Worm (Caenorhabditis elegans): ENCODE measurements around the gene nep-4.
A peak's percentile ranks its signal among the peaks of the same experiment; 100 is the strongest.

nep-4 gene

ce11 chrX:6899848-6900247 is 36.6 kb upstream of the nep-4 start, which contains the start of gene F14B8.4:
TSS of gene F14B8.4 (minus strand) at chrX:6899948.
- TF ChIP-seq unc-62 (GFP tag; optimal IDR thresholded peaks at IDR 0.05 in 1 of 2): peak in 1 of 2 experiments; percentile 98
- no peak for TF ChIP-seq unc-62 (tag; optimal IDR thresholded peaks at IDR 0.05)
- TF ChIP-seq ceh-32 (tag; optimal IDR thresholded peaks at IDR 0.05; ENCODE audit: poor library complexity): no peak
- no peak for TF ChIP-seq lin-15B (tag; optimal IDR thresholded peaks at IDR 0.05)

ce11 chrX:6894104-6894503 is 30.9 kb upstream of the nep-4 start:
- peak; percentile 50 for TF ChIP-seq nhr-11 (tag; optimal IDR thresholded peaks at IDR 0.05)
- peak in 1 of 2 experiments; percentile 82 for TF ChIP-seq unc-62 (GFP tag; optimal IDR thresholded peaks at IDR 0.05 in 1 of 2)
- no peak for TF ChIP-seq unc-62 (tag; optimal IDR thresholded peaks at IDR 0.05)
- peak in 1 of 2 experiments; percentile 36 for TF ChIP-seq daf-16 (GFP tag; optimal IDR thresholded peaks at IDR 0.05)
- no peak for TF ChIP-seq daf-16 (tag; optimal IDR thresholded peaks at IDR 0.05)
- TF ChIP-seq zfp-3 (GFP tag; conservative IDR thresholded peaks at IDR 0.05): no peak

ce11 chrX:6893074-6893473 is 29.9 kb upstream of the nep-4 start:
- TF ChIP-seq nhr-28 (tag; optimal IDR thresholded peaks at IDR 0.05): no peak
- no peak for TF ChIP-seq ceh-44 (GFP tag; IDR thresholded peaks at IDR 0.05)
- no peak for TF ChIP-seq nhr-41 (GFP tag; IDR thresholded peaks at IDR 0.05)
- no peak for TF ChIP-seq snpc-4 (tag; optimal IDR thresholded peaks at IDR 0.05)
- no peak for TF ChIP-seq vab-7 (GFP tag; IDR thresholded peaks at IDR 0.05)
- no peak for TF ChIP-seq unc-39 (tag; optimal IDR thresholded peaks at IDR 0.05)
- TF ChIP-seq jun-1 (tag; optimal IDR thresholded peaks at IDR 0.05): no peak

ce11 chrX:6889374-6889773 is 26.1 kb upstream of the nep-4 start, which contains the start of gene unc-6:
TSS of gene unc-6 (plus strand) at chrX:6889674.
- TF ChIP-seq hif-1 (tag; optimal IDR thresholded peaks at IDR 0.05) (no peak), madf-9 (GFP tag; conservative IDR thresholded peaks at IDR 0.05) (no peak), F37D6.2 (tag; optimal IDR thresholded peaks at IDR 0.05) (no peak), arid-1 (GFP tag; conservative IDR thresholded peaks at IDR 0.05) (no peak), ceh-62 (tag; optimal IDR thresholded peaks at IDR 0.05) (no peak), D1046.2 (GFP tag; IDR thresholded peaks at IDR 0.05) (no peak), daf-19 (GFP tag; conservative IDR thresholded peaks at IDR 0.05) (no peak), spr-1 (tag; optimal IDR thresholded peaks at IDR 0.05) (no peak), snpc-4 (tag; optimal IDR thresholded peaks at IDR 0.05) (no peak), fkh-10 (GFP tag; optimal IDR thresholded peaks at IDR 0.05) (no peak), cey-2 (tag; optimal IDR thresholded peaks at IDR 0.05; ENCODE audit: borderline replicate concordance, insufficient read depth) (no peak)

- no peak for TF ChIP-seq R02D3.7 (tag; optimal IDR thresholded peaks at IDR 0.05)
- TF ChIP-seq unc-62 (GFP tag; optimal IDR thresholded peaks at IDR 0.05 in 1 of 2): peak in 1 of 2 experiments; percentile 63
- TF ChIP-seq unc-62 (tag; optimal IDR thresholded peaks at IDR 0.05): no peak
Measured at ce11 chrX:6888208-6888607, 25.0 kb upstream of the nep-4 start.

- TF ChIP-seq D1046.2 (GFP tag; IDR thresholded peaks at IDR 0.05) (no peak), saeg-2 (GFP tag; IDR thresholded peaks at IDR 0.05) (no peak), mep-1 (tag; optimal IDR thresholded peaks at IDR 0.05) (no peak), F37D6.2 (tag; optimal IDR thresholded peaks at IDR 0.05) (no peak), nhr-41 (GFP tag; IDR thresholded peaks at IDR 0.05) (no peak), dmd-8 (GFP tag; IDR thresholded peaks at IDR 0.05) (no peak), lir-3 (tag; optimal IDR thresholded peaks at IDR 0.05) (no peak), snpc-4 (tag; optimal IDR thresholded peaks at IDR 0.05) (no peak), F49E8.2 (tag; optimal IDR thresholded peaks at IDR 0.05; ENCODE audit: borderline replicate concordance) (no peak), mxl-2 (GFP tag; conservative IDR thresholded peaks at IDR 0.05) (no peak), lin-38 (GFP tag; IDR thresholded peaks at IDR 0.05) (no peak), nhr-11 (tag; optimal IDR thresholded peaks at IDR 0.05) (no peak), duxl-1 (tag; optimal IDR thresholded peaks at IDR 0.05; ENCODE audit: poor library complexity) (no peak), zfp-2 (tag; optimal IDR thresholded peaks at IDR 0.05) (no peak), lin-29 (GFP tag; IDR thresholded peaks at IDR 0.05) (no peak), hlh-11 (tag; optimal IDR thresholded peaks at IDR 0.05) (peak; percentile 38), Y105C5A.15 (GFP tag; IDR thresholded peaks at IDR 0.05) (no peak), dve-1 (tag; optimal IDR thresholded peaks at IDR 0.05; ENCODE audit: insufficient read depth) (peak; percentile 61), nhr-28 (tag; optimal IDR thresholded peaks at IDR 0.05) (peak; percentile 33), F10B5.3 (tag; optimal IDR thresholded peaks at IDR 0.05) (no peak), pqm-1 (tag; optimal IDR thresholded peaks at IDR 0.05) (peak; percentile 47), ceh-62 (tag; optimal IDR thresholded peaks at IDR 0.05) (no peak)
Measured at ce11 chrX:6885227-6885853, 22.1 kb upstream of the nep-4 start, which contains the start of gene F41C6.7. TSS of gene F41C6.7 (minus strand) at chrX:6885277.

Data from whole organism, L4 larva.